Worm (Caenorhabditis elegans) whole organism, L2 larva: ENCODE data around the gene oxy-4.

ENCODE experiments used
- C34F6.9 ChIP-seq: fragments of 150-350 bp; optimal IDR thresholded peaks from 2 replicates; lab custom pipeline; 2014; ENCODE audit warnings: missing biosample characterization, missing genetic modification characterization
- F13H6.1 ChIP-seq: sonication (generic microtip); optimal IDR thresholded peaks from 2 replicates; lab custom pipeline; 2016; ENCODE audit warnings: missing genetic modification characterization, missing compliant biosample characterization
- ZK546.5 ChIP-seq: sonication (generic microtip); optimal IDR thresholded peaks from 2 replicates; lab custom pipeline; 2017; ENCODE audit warnings: missing biosample characterization, missing genetic modification characterization
- alr-1 ChIP-seq: fragments of 150-350 bp; optimal IDR thresholded peaks from 2 replicates; lab custom pipeline; 2014; ENCODE audit warnings: missing biosample characterization, missing genetic modification characterization
- ama-1 ChIP-seq: fragments of 150-350 bp; optimal IDR thresholded peaks from 2 replicates; lab custom pipeline; 2018; ENCODE audit warnings: inconsistent platforms
- blmp-1 ChIP-seq: sonication (generic microtip); optimal IDR thresholded peaks from 2 replicates; lab custom pipeline; 2017; ENCODE audit warnings: missing genetic modification characterization, mild to moderate bottlenecking, missing compliant biosample characterization, antibody characterized with exemption, moderate library complexity; ENCODE audit not compliant: insufficient read depth
- ceh-16 ChIP-seq: fragments of 150-350 bp; optimal IDR thresholded peaks from 2 replicates; lab custom pipeline; 2014; ENCODE audit warnings: missing biosample characterization, missing genetic modification characterization
- ceh-82 ChIP-seq: fragments of 150-350 bp; optimal IDR thresholded peaks from 2 replicates; lab custom pipeline; 2014; ENCODE audit warnings: missing biosample characterization, missing genetic modification characterization
- crh-2 ChIP-seq: sonication (generic microtip); optimal IDR thresholded peaks from 2 replicates; lab custom pipeline; 2017; ENCODE audit warnings: missing biosample characterization, missing genetic modification characterization
- dmd-4 ChIP-seq: sonication (generic microtip); optimal IDR thresholded peaks from 2 replicates; lab custom pipeline; 2017; ENCODE audit warnings: missing biosample characterization, missing genetic modification characterization
- egl-27 ChIP-seq: sonication (generic microtip); optimal IDR thresholded peaks from 3 replicates; lab custom pipeline; 2017; ENCODE audit warnings: missing biosample characterization, missing genetic modification reagents, missing genetic modification characterization
- elt-1 ChIP-seq: fragments of 150-350 bp; optimal IDR thresholded peaks from 2 replicates; lab custom pipeline; 2014; ENCODE audit warnings: missing biosample characterization, missing genetic modification characterization
- elt-3 ChIP-seq: sonication (generic microtip); optimal IDR thresholded peaks from 2 replicates; lab custom pipeline; 2017; ENCODE audit warnings: missing biosample characterization, missing genetic modification characterization
- fos-1 ChIP-seq: fragments of 150-350 bp; optimal IDR thresholded peaks from 2 replicates; lab custom pipeline; 2014; ENCODE audit warnings: missing biosample characterization, missing genetic modification characterization
- gmeb-1 ChIP-seq: fragments of 150-350 bp; optimal IDR thresholded peaks from 2 replicates; lab custom pipeline; 2014; ENCODE audit warnings: missing biosample characterization, missing genetic modification characterization
- lin-11 ChIP-seq: fragments of 150-350 bp; sonication (generic microtip); optimal IDR thresholded peaks from 2 replicates; lab custom pipeline; 2014; ENCODE audit warnings: missing biosample characterization, missing genetic modification characterization, inconsistent platforms, mixed read lengths
- lin-39 ChIP-seq: fragments of 150-350 bp; optimal IDR thresholded peaks from 2 replicates; lab custom pipeline; 2014; ENCODE audit warnings: missing biosample characterization, missing genetic modification reagents, missing genetic modification characterization
- lsy-2 ChIP-seq, 2 experiments: fragments of 150-350 bp in 1 of 2; sonication (generic microtip) in 1 of 2; optimal IDR thresholded peaks; 2 replicates each; lab custom pipeline; 2014 to 2017; ENCODE audit warnings: missing biosample characterization in 2 of 2, missing genetic modification characterization in 2 of 2
- mab-5 ChIP-seq: fragments of 150-350 bp; optimal IDR thresholded peaks from 2 replicates; lab custom pipeline; 2014; ENCODE audit warnings: missing biosample characterization, missing genetic modification characterization
- mbf-1 ChIP-seq: sonication (generic microtip); optimal IDR thresholded peaks from 2 replicates; lab custom pipeline; 2017; ENCODE audit warnings: missing biosample characterization, missing genetic modification characterization
- nhr-10 ChIP-seq: sonication (generic microtip); optimal IDR thresholded peaks from 2 replicates; lab custom pipeline; 2017; ENCODE audit warnings: missing biosample characterization, missing genetic modification characterization
- nhr-11 ChIP-seq: fragments of 150-350 bp; optimal IDR thresholded peaks from 2 replicates; lab custom pipeline; 2014; ENCODE audit warnings: missing biosample characterization, missing genetic modification characterization
- nhr-12 ChIP-seq: fragments of 150-350 bp; optimal IDR thresholded peaks from 2 replicates; lab custom pipeline; 2014; ENCODE audit warnings: missing biosample characterization, missing genetic modification characterization
- nhr-129 ChIP-seq: fragments of 150-350 bp; optimal IDR thresholded peaks from 2 replicates; lab custom pipeline; 2014; ENCODE audit warnings: missing biosample characterization, missing genetic modification characterization
- nhr-23 ChIP-seq: fragments of 150-350 bp; optimal IDR thresholded peaks from 2 replicates; lab custom pipeline; 2014; ENCODE audit warnings: missing biosample characterization, missing genetic modification reagents, missing genetic modification characterization
- nhr-237 ChIP-seq: fragments of 150-350 bp; optimal IDR thresholded peaks from 2 replicates; lab custom pipeline; 2014; ENCODE audit warnings: missing biosample characterization, missing genetic modification characterization
- nhr-25 ChIP-seq: fragments of 150-350 bp; sonication (generic microtip); optimal IDR thresholded peaks from 3 replicates; lab custom pipeline; 2014; ENCODE audit warnings: missing biosample characterization, missing genetic modification characterization
- nhr-6 ChIP-seq: fragments of 150-350 bp; optimal IDR thresholded peaks from 2 replicates; lab custom pipeline; 2014; ENCODE audit warnings: missing biosample characterization, missing genetic modification characterization
- nhr-77 ChIP-seq: fragments of 150-350 bp; optimal IDR thresholded peaks from 2 replicates; lab custom pipeline; 2014; ENCODE audit warnings: missing biosample characterization, missing genetic modification characterization
- peb-1 ChIP-seq: fragments of 150-350 bp; optimal IDR thresholded peaks from 2 replicates; lab custom pipeline; 2014; ENCODE audit warnings: missing biosample characterization, missing genetic modification characterization
- skn-1 ChIP-seq: sonication (generic microtip); optimal IDR thresholded peaks from 2 replicates; lab custom pipeline; 2017; ENCODE audit warnings: missing biosample characterization, missing genetic modification characterization
- sma-9 ChIP-seq, 2 experiments: fragments of 150-350 bp in 1 of 2; sonication (generic microtip) in 1 of 2; optimal IDR thresholded peaks; 2 replicates each; lab custom pipeline; 2014 to 2016; ENCODE audit warnings: missing genetic modification characterization in 2 of 2, mild to moderate bottlenecking in 1 of 2, missing biosample characterization in 1 of 2, missing compliant biosample characterization in 1 of 2, missing genetic modification reagents in 1 of 2, moderate library complexity in 1 of 2
- snpc-4 ChIP-seq: fragments of 150-350 bp; optimal IDR thresholded peaks from 2 replicates; lab custom pipeline; 2014; ENCODE audit warnings: missing biosample characterization, missing genetic modification characterization
- unc-39 ChIP-seq: fragments of 150-350 bp; optimal IDR thresholded peaks from 2 replicates; lab custom pipeline; 2014; ENCODE audit warnings: missing biosample characterization, missing genetic modification characterization
- unc-55 ChIP-seq: fragments of 150-350 bp; sonication (generic microtip); optimal IDR thresholded peaks from 3 replicates; lab custom pipeline; 2014; ENCODE audit warnings: missing biosample characterization, missing genetic modification reagents, missing genetic modification characterization
- unc-62 ChIP-seq: fragments of 150-350 bp; optimal IDR thresholded peaks from 2 replicates; lab custom pipeline; 2014; ENCODE audit warnings: missing biosample characterization, missing genetic modification reagents, missing genetic modification characterization
- zag-1 ChIP-seq: fragments of 150-350 bp; optimal IDR thresholded peaks from 2 replicates; lab custom pipeline; 2014; ENCODE audit warnings: missing biosample characterization, missing genetic modification characterization
- ztf-1 ChIP-seq: fragments of 200-800 bp; sonication (Bioruptor generic); conservative IDR thresholded peaks from 2 replicates; pipeline ENCODE4 v1.3.6; 2022; ENCODE audit warnings: missing genetic modification characterization, missing compliant biosample characterization
- ztf-11 ChIP-seq: sonication (generic microtip); optimal IDR thresholded peaks from 2 replicates; lab custom pipeline; 2017; ENCODE audit warnings: missing biosample characterization, missing genetic modification characterization
- ztf-4 ChIP-seq: fragments of 150-350 bp; optimal IDR thresholded peaks from 2 replicates; lab custom pipeline; 2014; ENCODE audit warnings: missing biosample characterization, missing genetic modification characterization

oxy-4 gene

DNA sequence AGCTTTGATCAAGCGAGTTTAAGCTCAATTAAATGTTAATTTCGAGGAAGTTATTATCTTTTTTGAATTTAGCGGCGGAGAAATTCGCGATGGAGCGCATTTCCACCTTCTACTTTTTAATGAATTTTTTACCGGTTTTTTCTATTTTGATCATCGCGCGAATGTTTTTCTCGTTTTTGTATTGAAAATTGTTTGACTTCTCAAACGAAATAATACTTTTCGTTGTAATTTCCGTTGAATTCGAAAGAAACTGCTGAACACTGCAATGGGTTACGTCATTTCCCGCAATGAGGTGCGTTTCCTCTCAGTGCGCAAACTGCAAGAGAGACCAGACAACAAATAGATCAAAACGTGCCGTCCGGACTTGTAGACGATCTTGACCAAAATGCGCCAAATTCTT is 22.6 kb upstream of the oxy-4 start:
- TF ChIP-seq skn-1 (tag; lab: Kevin White, UChicago) (no peak), dmd-4 (tag; lab: Kevin White, UChicago) (no peak), nhr-129 (tag; lab: Kevin White, UChicago) (peak; percentile 42), ztf-4 (no peak), elt-1 (tag; lab: Kevin White, UChicago) (no peak), fos-1 (tag; lab: Kevin White, UChicago) (peak; percentile 22), unc-55 (no peak), ztf-11 (tag; lab: Kevin White, UChicago) (no peak)

DNA sequence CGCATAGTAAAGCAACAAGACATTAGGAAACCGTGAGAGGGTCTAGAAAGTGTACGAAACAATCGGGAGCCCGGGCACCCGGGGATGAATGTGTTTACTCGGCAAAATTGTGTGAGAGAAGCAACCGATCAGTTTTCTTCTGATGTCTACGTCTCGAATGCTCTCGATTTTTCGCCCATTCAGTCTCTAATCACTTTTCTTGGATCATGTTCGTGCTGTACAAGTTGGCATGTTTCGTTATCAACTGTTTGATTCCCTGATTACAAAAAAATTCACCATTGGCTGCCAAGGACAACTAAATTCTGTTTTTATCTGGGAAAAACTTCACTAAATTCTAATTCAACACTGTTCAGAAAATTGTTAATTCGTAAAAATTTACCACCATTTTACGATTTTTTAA is 22.0 kb upstream of the oxy-4 start:
- TF ChIP-seq nhr-129 (tag; lab: Kevin White, UChicago) (peak; percentile 33), fos-1 (tag; lab: Kevin White, UChicago) (peak; percentile 51), crh-2 (tag; lab: Kevin White, UChicago) (no peak)

DNA sequence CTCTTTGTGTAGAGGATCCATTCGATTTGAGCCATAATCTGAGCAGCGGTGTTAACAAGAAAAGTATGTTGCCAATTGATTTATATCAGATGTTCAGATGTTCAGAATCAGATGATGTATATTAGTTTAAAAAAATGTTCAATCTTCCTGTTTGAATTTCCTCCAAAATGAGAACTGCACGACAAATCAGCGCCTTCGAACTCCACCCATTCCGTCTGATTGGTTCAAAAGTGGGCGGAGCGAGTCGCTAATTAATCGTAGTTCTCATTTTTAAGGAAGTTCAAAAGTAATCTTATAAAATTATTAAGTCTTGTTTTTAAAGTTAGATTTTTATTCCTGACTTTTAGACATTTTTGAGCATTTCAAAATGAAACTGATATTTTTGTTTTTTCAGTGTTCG is 20.6 kb upstream of the oxy-4 start:
- no peak for TF ChIP-seq nhr-6
- TF ChIP-seq alr-1 = no peak

DNA sequence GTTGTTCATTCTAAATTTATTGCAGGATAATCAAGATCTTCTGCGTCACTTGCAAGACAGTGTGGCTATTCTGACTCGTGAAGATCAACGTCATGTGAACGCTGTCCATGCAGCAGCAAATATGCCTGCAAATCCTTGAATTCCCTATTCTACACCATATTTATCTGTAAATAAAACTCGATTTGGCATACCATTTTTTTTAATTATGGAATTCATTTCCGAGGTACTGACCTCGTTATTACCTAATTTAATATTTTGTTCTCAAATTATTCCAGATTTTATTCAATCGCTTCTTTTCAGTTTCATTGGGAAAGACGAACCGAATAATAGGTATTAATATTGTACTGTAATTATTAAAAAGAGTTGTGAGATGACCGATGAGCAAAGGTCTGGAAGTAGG is 15.0 kb upstream of the oxy-4 start, which contains the start of gene cid-1:
Gene cid-1 (plus strand): TSS at position 301 of the 400 bp plus-strand sequence.
- no peak for TF ChIP-seq ceh-82 (tag; lab: Kevin White, UChicago)
- TF ChIP-seq dmd-4 (tag; lab: Kevin White, UChicago) = no peak
- no peak for TF ChIP-seq gmeb-1 (tag; lab: Kevin White, UChicago)
- TF ChIP-seq egl-27 (tag; lab: Kevin White, UChicago) = no peak

DNA sequence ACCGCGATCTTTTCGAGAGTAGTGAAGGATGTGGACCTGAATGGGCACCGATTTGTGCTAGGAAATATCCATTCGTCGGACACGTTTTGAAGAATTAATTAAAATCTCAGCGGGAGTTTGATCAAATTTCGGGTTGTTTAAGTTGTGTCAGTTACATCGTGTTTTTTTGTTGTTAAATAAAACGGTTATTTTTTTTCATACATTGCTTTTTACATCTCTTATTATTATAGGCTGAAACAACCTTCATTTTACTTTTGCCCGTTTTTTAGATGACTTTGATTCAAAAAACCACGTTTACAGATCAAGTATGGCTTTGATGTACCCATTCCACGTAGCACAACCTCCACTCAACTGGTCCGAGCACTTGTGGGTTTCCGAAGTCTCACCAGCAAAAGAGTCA is 14.6 kb upstream of the oxy-4 start, which contains the start of gene emb-1:
Gene emb-1 (plus strand): TSS at position 301 of the 400 bp plus-strand sequence.
- TF ChIP-seq nhr-129 (tag; lab: Kevin White, UChicago) = no peak
- TF ChIP-seq blmp-1 (tag; lab: Kevin White, UChicago) = no peak
- no peak for TF ChIP-seq skn-1 (tag; lab: Kevin White, UChicago)
- no peak for TF ChIP-seq F13H6.1 (tag; lab: Kevin White, UChicago)
- TF ChIP-seq lin-39 = no peak
- TF ChIP-seq nhr-237 = no peak
- TF ChIP-seq sma-9 (GFP tag; optimal IDR thresholded peaks at IDR 0.05; lab: Kevin White, UChicago) = no peak
- no peak for TF ChIP-seq sma-9 (tag; optimal IDR thresholded peaks at IDR 0.05; lab: Kevin White, UChicago)
- no peak for TF ChIP-seq zag-1
- TF ChIP-seq ama-1 (lab: Kevin White, UChicago) = no peak
- TF ChIP-seq elt-3 (tag; lab: Kevin White, UChicago) = no peak
- no peak for TF ChIP-seq ztf-11 (tag; lab: Kevin White, UChicago)
- TF ChIP-seq lsy-2 (tag; optimal IDR thresholded peaks at IDR 0.05; lab: Kevin White, UChicago) = no peak
- TF ChIP-seq snpc-4 = no peak
- TF ChIP-seq unc-62 = no peak
- no peak for TF ChIP-seq C34F6.9 (tag; lab: Kevin White, UChicago)
- no peak for TF ChIP-seq gmeb-1 (tag; lab: Kevin White, UChicago)

DNA sequence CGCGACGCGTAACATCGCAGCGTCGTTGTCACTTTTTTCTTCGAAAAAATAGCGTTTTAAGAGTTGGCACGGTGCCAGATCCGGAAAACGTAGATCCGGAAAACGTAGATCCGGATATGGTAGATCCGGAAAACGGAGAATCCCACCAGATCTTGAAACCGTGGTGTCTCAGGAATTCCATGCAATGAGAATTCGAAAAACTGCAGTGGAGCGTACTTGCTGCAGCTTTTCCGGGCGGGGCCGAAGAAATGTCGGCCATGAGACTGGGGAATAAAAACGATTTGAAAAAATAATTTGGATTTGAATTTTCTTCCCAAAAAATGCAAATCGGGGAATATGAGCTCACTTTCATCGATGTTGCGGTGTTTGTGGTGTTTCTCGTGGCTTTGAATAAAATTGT is 13.9 kb upstream of the oxy-4 start, which contains the start of gene K10D2.5:
Gene K10D2.5 (plus strand): TSS at position 251 of the 400 bp plus-strand sequence.
- TF ChIP-seq skn-1 (tag; lab: Kevin White, UChicago) (peak; percentile 64), nhr-77 (tag; lab: Kevin White, UChicago) (no peak), ZK546.5 (no peak), F13H6.1 (tag; lab: Kevin White, UChicago) (peak; percentile 88), zag-1 (peak; percentile 77), fos-1 (tag; lab: Kevin White, UChicago) (peak; percentile 77), nhr-23 (tag; lab: Kevin White, UChicago) (no peak), alr-1 (no peak), mab-5 (peak; percentile 89), unc-62 (no peak), sma-9 (GFP tag; optimal IDR thresholded peaks at IDR 0.05; lab: Kevin White, UChicago) (peak; percentile 96), sma-9 (tag; optimal IDR thresholded peaks at IDR 0.05; lab: Kevin White, UChicago) (no peak), crh-2 (tag; lab: Kevin White, UChicago) (peak; percentile 89), blmp-1 (tag; lab: Kevin White, UChicago) (peak; percentile 27), ztf-4 (peak; percentile 71), lin-11 (peak; percentile 83), ztf-1 (0 out of 2 replicates have a peak, but pooled peaks have one; percentile 89), nhr-25 (tag; lab: Kevin White, UChicago) (peak; percentile 87), ceh-16 (tag; lab: Kevin White, UChicago) (peak; percentile 33), mbf-1 (tag; lab: Kevin White, UChicago) (no peak), peb-1 (tag; lab: Kevin White, UChicago) (no peak), nhr-10 (tag; lab: Kevin White, UChicago) (peak; percentile 55), elt-1 (tag; lab: Kevin White, UChicago) (no peak), lin-39 (no peak), gmeb-1 (tag; lab: Kevin White, UChicago) (peak; percentile 89), lsy-2 (tag; optimal IDR thresholded peaks at IDR 0.05; lab: Kevin White, UChicago) (peak; percentile 84 to 90), snpc-4 (peak; percentile 74), ama-1 (lab: Kevin White, UChicago) (no peak), unc-55 (peak; percentile 97), unc-39 (tag; lab: Kevin White, UChicago) (no peak), ceh-82 (tag; lab: Kevin White, UChicago) (peak; percentile 74), nhr-12 (tag; lab: Kevin White, UChicago) (no peak), nhr-6 (peak; percentile 74), nhr-11 (tag; lab: Kevin White, UChicago) (no peak)
